Fruit fly (Drosophila melanogaster): Measurements from ENCODE around the gene CG12520.

CG12520 gene

DNA sequence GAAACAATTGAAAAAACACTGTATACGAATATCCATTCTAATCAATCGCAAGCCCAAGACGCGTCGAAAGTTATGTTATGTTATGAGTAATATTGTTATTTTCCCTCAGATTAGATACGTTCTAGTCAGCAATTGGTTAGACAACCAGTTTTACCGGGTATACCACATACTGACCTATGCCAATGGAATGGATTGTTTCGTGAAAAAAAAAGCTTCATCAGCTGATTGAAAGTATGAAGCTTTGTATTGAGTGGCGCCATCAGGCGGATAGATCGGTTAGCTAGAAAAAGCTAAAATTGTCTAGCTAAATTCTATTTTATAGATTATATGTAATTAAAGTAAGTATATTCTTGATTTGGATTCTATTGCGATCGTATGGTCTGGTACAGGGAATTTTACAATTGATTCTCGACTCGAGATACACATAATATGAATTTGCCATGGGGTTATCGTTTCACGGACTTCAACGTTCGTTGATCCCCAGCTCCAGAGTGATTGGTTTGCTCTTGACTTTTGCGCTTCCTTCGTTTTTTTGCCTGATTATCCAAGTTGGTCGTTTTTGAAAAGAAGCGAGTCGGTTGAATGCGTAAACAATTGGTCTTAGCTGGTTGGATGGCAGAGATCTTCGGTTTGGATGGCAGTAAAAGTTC lies at the start of gene CG12520:
CG12520 (minus strand) TSS at position 159 of the 650 bp plus-strand sequence.
- no peak for TF ChIP-seq noc (tag; optimal IDR thresholded peaks at IDR 0.05)

DNA sequence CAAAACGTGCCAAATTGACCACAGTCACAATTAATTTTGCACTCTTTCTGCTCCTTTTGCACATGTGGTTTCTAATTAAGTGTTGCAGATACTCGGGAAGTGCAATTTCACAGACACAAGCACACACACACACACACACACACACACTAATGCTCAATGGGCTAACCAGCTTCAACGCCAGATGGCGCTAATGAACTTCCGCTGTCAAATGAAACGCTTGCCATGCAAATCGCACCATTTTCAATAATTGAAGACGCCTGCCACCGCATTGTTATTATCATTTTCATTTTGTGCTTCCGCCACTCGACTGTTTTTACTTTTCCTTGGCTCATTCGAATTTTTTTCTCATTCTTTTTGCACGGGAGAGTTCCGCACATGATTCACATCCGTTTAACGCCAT lies 46.8 kb upstream of the CG12520 start:
- no peak for TF ChIP-seq noc (tag; optimal IDR thresholded peaks at IDR 0.05)

DNA sequence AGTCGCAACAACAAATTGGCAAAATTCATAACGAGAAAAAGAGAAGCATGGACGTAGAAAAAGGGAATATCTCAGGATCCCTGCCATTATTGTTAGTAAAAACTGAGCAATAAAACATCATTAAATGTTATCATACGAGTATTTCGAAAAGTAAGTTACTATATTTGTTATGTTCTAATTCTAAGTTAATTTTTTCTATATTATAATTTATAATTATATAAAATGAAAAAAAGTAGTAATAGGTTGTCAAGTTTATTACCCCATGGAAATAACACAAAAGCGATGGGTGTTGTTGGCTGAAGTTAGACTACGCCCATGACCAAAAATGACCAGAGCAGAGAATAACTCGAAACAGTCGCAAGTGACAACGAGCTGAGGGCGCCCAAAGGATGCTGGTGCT lies 12.9 kb upstream of the CG12520 start:
- no peak for TF ChIP-seq noc (tag; optimal IDR thresholded peaks at IDR 0.05)

DNA sequence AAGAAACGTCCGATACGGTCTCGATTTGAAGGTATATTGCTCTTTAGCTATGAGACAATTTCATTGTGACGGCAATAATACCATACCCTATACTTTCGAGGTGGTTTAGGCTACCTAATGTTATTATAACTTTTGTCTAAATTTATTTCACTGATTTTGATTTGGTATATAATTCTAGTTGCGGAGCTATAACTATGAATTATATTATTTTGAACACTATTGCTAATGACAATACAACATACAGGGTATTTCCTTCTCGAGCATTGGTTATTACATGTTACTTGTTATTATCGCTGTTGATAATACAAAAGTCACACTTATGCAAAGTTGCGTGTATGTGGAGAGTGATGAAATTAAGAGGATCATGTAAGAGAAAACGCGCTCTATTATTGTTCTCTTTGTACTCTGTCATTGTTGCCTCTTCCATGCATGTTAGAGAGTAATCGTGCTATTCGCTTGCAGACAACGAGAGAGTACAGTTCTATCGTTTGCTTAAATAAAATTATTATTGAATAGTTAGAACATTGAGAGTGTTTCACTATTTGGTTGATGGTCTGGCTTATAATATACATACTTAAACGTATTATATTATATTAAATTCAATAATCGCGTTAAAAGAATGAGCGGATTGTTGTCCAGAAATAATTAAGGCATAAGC lies 11.2 kb upstream of the CG12520 start, which contains the start of gene CG32115:
CG32115 (minus strand) TSS at position 38 of the 658 bp plus-strand sequence.
- peak; percentile 99 for TF ChIP-seq noc (tag; optimal IDR thresholded peaks at IDR 0.05)

DNA sequence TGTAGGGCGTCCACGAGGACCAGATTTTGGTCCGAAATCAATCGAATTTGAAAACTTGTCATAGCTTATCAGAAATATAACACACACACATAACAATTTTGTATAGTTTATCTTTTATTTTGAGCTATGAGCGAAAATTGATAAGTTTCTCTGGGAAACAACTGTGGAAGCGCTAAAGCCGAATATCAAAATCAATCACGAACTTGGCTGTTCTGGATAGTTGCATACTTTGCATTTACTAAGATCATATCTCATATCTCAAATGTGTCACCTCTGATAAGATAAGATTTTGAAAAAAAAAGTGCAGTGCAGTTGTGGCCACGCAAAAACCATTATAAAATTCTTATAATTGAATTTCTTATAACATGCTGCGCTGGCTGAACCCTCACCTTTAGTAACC lies 1.1 kb upstream of the CG12520 start, which contains the start of gene CG32117:
CG32117 (minus strand) TSS at position 101 of the 400 bp plus-strand sequence.
- TF ChIP-seq noc (tag; optimal IDR thresholded peaks at IDR 0.05): no peak

DNA sequence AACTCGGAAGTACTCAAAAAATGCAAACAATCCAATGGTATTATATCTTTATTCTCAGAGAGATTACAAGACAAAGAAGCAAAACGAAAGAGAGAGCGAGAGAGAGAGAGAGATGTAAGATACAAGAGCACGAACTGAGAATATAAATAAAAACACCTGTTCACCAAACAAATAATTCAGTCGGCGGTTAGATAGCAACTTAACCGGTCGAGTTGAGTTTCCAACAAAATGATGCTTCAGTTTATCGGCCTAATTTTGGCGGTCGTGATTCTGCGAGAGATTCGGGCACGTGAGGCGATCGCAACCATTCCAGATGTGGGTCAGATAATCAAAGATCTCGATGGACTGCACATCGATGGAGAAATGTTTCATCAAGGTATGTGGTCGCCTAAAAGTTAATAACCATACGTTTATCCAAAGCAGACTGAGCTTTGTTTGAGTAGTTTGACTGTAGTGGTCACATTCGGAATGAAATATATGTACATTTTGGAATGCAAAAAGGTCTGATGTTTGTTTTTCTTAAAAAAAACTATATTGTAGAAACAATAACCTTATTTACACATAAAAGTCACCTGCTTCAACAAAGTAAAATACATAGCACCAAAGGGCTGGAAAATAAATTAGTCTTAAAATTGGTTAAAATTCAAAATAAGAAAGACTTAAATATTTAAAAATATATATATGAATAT lies 9.9 kb downstream of the CG12520 start, which contains the start of gene CG14118:
CG14118 (plus strand) TSS at position 174 of the 689 bp plus-strand sequence.
- TF ChIP-seq noc (tag; optimal IDR thresholded peaks at IDR 0.05): no peak

DNA sequence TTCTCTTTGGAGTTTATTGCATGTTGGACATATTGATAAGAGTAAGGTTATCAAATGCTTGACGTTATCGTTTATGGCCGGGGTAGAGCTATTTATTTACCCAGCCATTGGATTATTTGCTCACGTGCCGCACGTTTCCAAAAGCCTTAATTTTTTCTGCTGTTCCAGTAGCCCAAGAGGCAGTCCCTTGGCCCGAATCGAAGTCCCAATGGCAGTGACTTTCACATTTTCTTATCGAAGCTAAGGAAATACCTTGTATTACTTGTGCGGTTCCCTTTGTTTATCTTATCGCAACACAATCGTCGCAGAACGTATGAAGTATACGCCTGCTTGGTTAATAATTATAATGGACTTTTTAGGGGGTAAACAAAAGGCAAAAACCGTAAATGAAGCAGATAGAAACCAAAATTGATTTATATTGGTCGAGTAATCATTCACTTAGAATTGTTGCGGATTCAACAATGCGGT lies 13.2 kb downstream of the CG12520 start, which contains the start of gene CG43894:
CG43894 (plus strand) TSS at position 418 of the 468 bp plus-strand sequence.
- peak; percentile 73 for TF ChIP-seq noc (tag; optimal IDR thresholded peaks at IDR 0.05)

DNA sequence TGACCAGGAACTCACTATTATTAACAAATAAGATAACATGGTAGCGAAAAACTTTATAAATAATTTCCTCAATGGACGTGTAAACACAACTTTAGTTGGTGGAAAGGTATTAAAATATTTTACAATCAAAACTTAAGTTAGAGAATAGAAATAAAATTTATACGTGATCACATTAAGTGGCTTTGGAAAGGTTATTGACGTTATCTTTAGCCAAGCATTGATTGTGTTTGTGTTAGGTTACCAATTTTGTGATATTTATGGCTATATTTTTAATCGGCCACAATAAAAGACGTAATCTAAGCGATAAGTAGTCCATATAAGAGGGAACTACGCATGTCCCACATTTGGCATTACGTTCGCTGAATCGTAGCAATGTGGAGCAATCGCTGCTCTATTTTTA lies 17.9 kb downstream of the CG12520 start, which contains the start of gene CG14120:
CG14120 (plus strand) TSS at position 360 of the 400 bp plus-strand sequence.
- TF ChIP-seq noc (tag; optimal IDR thresholded peaks at IDR 0.05): peak; percentile 92

DNA sequence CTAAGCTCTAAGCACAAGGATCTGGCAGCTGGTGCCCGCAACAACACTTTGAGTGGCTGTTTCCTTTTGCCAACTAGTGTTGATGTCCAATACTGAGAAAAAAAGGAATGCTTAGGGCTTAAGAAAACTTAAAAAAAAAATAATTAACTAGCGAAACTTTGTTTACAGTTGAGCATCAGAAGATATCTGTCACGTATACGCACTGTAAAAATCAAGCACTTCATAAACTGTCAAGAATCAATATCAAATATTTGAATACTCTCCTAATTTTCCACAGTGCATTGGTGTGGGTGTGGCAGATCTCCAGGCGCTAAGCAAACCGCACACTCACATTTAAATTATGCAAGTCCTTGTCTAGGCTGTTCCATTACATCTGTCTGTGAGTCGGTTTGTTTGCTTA lies 28.3 kb downstream of the CG12520 start:
- TF ChIP-seq noc (tag; optimal IDR thresholded peaks at IDR 0.05): no peak

DNA sequence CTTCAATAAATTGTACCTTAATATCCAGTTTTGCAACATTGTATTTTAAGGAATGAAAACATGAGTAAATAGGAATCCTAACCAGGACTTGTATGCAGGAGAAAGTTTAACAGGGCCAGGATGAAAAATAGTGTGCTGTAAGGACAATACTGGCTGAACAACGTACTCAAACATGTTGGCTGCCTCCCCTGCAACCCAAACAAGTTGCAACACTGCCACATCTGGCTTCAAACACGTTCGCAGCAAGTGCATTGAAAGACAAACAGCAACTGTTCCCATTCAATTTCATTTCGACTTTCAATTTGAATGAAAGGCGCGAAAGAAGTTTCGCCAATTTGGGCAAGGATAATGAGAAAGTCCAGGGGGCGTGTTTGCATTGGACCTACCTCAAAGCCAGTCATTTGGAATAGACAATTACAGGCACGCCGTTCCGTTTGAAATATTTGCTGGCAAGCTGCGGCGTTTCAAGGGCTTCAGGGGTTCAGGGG lies 34.5 kb downstream of the CG12520 start:
- no peak for TF ChIP-seq noc (tag; optimal IDR thresholded peaks at IDR 0.05)

DNA sequence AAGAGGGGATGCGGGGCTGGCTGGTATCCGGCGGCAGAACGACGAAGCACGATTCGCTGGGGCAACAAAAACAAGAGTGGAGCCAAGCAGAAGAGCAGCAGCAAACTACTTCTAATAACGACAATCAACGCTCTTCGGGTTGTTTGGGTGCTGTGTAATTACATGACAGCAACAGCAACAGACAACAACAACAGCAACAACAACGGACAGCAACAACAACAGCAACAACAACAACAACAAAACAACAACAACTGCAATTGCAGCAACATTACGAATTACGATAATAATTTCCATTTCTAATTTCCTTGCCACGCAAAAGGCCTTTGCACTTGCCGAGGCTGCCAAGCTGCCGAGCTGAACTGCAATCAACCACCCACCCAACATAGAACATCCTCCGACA lies 38.1 kb downstream of the CG12520 start:
- no peak for TF ChIP-seq noc (tag; optimal IDR thresholded peaks at IDR 0.05)

DNA sequence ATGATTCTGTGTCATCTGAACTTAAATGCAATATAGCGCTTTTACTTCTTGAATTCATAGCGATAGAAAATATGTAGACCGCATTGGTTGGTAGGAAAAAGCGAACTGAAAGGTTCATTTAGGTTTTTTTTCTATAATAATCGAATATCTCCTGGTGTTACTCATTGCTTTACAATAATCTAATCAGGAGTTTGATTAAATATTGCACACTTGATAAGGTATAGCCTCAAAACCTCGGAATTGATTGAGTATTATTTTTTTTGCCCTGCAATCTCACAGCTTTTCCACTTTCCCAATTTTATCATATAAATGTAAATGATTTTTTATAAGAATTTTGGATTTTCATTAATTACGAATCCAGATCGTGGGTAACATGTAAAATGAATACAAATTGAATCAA lies 39.7 kb downstream of the CG12520 start, which contains the start of gene CG10943:
CG10943 (minus strand) TSS at position 101 of the 400 bp plus-strand sequence.
- TF ChIP-seq noc (tag; optimal IDR thresholded peaks at IDR 0.05): no peak

DNA sequence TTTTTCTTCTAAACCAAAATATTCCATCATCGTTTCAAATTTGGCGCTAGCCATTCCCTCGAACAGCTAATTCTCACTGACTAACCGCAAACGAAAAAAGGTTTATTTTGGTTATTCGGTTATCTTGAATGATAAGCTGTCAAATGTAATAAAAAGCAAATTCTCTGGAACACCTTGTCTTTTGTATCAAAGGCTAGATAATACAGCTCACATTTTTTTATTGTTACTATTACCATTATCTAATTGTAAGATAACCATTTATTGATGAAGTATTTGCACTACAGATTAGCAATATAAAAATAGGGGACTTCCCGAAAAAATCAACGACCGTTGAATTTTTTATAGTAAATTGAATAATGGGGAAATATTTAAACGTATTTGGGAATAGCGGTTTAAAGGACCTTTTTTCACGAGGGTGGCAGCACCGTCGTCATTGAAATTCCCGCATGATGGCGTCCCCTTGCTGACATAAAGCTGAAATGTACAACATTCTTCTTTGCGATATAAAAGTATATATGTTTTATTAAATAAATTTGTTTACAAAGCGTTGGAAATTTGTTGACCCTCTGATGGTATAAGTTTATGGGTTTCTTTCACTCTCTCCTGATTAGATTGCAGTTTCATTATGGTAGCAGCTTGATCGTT lies 41.2 kb downstream of the CG12520 start, which contains the start of gene CG32107:
CG32107 (minus strand) TSS at position 51 of the 645 bp plus-strand sequence.
- no peak for TF ChIP-seq noc (tag; optimal IDR thresholded peaks at IDR 0.05)

DNA sequence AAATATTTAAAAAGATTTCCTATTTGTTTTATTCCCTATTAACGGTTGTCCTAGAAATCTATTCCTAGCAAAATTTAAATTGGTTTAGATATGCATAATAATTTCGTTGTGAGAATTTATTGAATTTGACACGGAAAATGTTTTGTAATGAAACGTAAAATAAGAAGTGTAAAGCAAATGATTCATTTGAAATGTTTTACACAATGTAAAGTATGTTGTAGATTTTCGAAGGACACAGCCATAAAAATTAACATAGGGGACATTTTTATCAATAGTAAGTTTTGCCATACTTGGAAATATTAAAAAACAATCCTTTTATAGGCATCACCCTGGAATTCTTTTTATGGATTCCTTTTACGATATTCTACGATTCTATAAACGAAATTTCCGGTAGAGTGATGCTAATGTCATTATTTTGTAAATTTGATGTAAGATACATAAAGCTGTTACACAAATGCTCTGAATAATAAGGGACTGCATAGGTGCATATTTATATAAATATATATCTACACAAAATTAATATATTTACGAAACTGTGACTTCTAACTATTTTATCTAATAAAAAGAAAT lies 44.9 kb downstream of the CG12520 start:
- no peak for TF ChIP-seq noc (tag; optimal IDR thresholded peaks at IDR 0.05)

DNA sequence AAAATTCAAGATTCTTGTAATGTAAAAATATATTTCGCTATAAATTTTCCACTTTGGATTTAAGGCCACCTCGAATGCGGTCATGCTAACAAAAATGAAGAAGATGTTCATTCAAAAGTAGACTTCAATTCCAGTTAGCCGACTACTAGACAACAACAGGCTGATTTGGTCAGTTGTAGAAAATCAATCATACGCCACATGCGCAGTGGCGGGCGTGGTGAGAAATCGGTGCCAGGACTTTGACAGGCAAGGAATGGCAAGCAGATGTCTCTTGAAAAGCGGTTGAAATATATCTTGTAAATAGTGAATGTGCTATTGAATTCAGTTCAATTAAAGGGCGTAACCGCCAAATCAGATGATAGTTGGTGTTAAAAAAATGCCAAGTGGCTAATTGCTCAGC lies 49.1 kb downstream of the CG12520 start, which contains the start of gene Ent3:
Ent3 (plus strand) TSS at position 224 of the 400 bp plus-strand sequence.
- no peak for TF ChIP-seq noc (tag; optimal IDR thresholded peaks at IDR 0.05)

Measured in whole organism, larva.